Fruit fly (Drosophila melanogaster) whole organism, embryonic: ENCODE measurements around the gene CG34126.

ENCODE experiments used
- Bdp1 ChIP-seq: fragments of 200-800 bp; sonication (Bioruptor generic); optimal IDR thresholded peaks from 3 replicates; lab custom pipeline; 2016; ENCODE audit warnings: missing biosample characterization, missing genetic modification characterization
- CG10209 ChIP-seq: fragments of 200-800 bp; sonication (Bioruptor generic); optimal IDR thresholded peaks from 3 replicates; lab custom pipeline; 2017; ENCODE audit warnings: missing biosample characterization, mild to moderate bottlenecking, missing genetic modification characterization, missing genetic modification reagents
- CG1024 ChIP-seq: fragments of 200-800 bp; sonication (Bioruptor generic); IDR thresholded peaks from 2 replicates; pipeline ENCODE4 v1.3.6; 2022; ENCODE audit warnings: missing biosample characterization, missing genetic modification characterization
- CG10366 ChIP-seq: fragments of 200-800 bp; sonication (Bioruptor generic); IDR thresholded peaks from 2 replicates; pipeline ENCODE4 v1.3.6; 2022; ENCODE audit warnings: missing biosample characterization, missing genetic modification characterization
- CG11695 ChIP-seq: fragments of 200-800 bp; sonication (Bioruptor generic); IDR thresholded peaks from 3 replicates; pipeline ENCODE4 v1.3.6; 2022; ENCODE audit warnings: missing biosample characterization, missing genetic modification characterization
- CG12942 ChIP-seq: fragments of 200-800 bp; sonication (Bioruptor generic); optimal IDR thresholded peaks from 3 replicates; lab custom pipeline; 2016; ENCODE audit warnings: missing biosample characterization, missing genetic modification characterization
- CG13123 ChIP-seq: fragments of 200-800 bp; sonication (Bioruptor generic); optimal IDR thresholded peaks from 2 replicates; lab custom pipeline; 2016; ENCODE audit warnings: missing biosample characterization, missing genetic modification characterization
- CG13894 ChIP-seq: fragments of 200-800 bp; sonication (Bioruptor generic); optimal IDR thresholded peaks from 3 replicates; lab custom pipeline; 2018; ENCODE audit warnings: missing biosample characterization, mild to moderate bottlenecking, missing genetic modification characterization, moderate library complexity
- CG14050 ChIP-seq: fragments of 200-800 bp; sonication (Bioruptor generic); IDR thresholded peaks from 3 replicates; pipeline ENCODE4 v1.3.6; 2022; ENCODE audit warnings: missing biosample characterization, missing genetic modification characterization
- CG17802 ChIP-seq: fragments of 200-800 bp; sonication (Bioruptor generic); optimal IDR thresholded peaks from 2 replicates; lab custom pipeline; 2018; ENCODE audit warnings: missing biosample characterization, mild to moderate bottlenecking, missing genetic modification characterization, moderate library complexity
- CG18011 ChIP-seq: fragments of 200-800 bp; sonication (Bioruptor generic); optimal IDR thresholded peaks from 2 replicates; lab custom pipeline; 2017; ENCODE audit warnings: missing biosample characterization, missing genetic modification characterization, mild to moderate bottlenecking, moderate library complexity, missing genotype
- CG18262 ChIP-seq: fragments of 200-800 bp; optimal IDR thresholded peaks from 3 replicates; lab custom pipeline; 2019; ENCODE audit warnings: missing biosample characterization, mild to moderate bottlenecking, missing genetic modification characterization, moderate library complexity
- CG2116 ChIP-seq: fragments of 200-800 bp; sonication (Bioruptor generic); optimal IDR thresholded peaks from 3 replicates; lab custom pipeline; 2018; ENCODE audit warnings: missing biosample characterization, mild to moderate bottlenecking, missing genetic modification characterization
- CG2889 ChIP-seq: fragments of 200-800 bp; sonication (Bioruptor generic); IDR thresholded peaks from 3 replicates; pipeline ENCODE4 v1.3.6; 2022; ENCODE audit warnings: missing biosample characterization, missing genetic modification characterization
- CG30020 ChIP-seq: fragments of 200-800 bp; optimal IDR thresholded peaks from 2 replicates; lab custom pipeline; 2019; ENCODE audit warnings: missing biosample characterization, mild to moderate bottlenecking, missing genetic modification characterization, moderate library complexity
- CG30431 ChIP-seq: fragments of 200-800 bp; sonication (Bioruptor generic); optimal IDR thresholded peaks from 2 replicates; lab custom pipeline; 2017; ENCODE audit warnings: missing biosample characterization, missing genetic modification characterization
- CG32767 ChIP-seq: fragments of 200-800 bp; sonication (Bioruptor generic); IDR thresholded peaks from 2 replicates; pipeline ENCODE4 v1.3.6; 2022; ENCODE audit warnings: missing biosample characterization, missing genetic modification characterization
- CG42726 ChIP-seq: fragments of 200-800 bp; sonication (Bioruptor generic); IDR thresholded peaks from 2 replicates; pipeline ENCODE4 v1.3.6; 2022; ENCODE audit warnings: missing biosample characterization, missing genetic modification characterization; ENCODE audit not compliant: partially characterized antibody
- CG4360 ChIP-seq: fragments of 200-800 bp; sonication (Bioruptor generic); IDR thresholded peaks from 2 replicates; pipeline ENCODE4 v1.3.6; 2022; ENCODE audit warnings: missing biosample characterization, missing genetic modification characterization
- CG4404 ChIP-seq: fragments of 200-800 bp; sonication (Bioruptor generic); IDR thresholded peaks from 2 replicates; pipeline ENCODE4 v1.3.6; 2022; ENCODE audit warnings: missing biosample characterization, missing genetic modification characterization
- CG5245 ChIP-seq: fragments of 200-800 bp; sonication (Bioruptor generic); optimal IDR thresholded peaks from 3 replicates; lab custom pipeline; 2016; ENCODE audit warnings: missing biosample characterization, missing genetic modification characterization
- CG6654 ChIP-seq: fragments of 200-800 bp; sonication (Bioruptor generic); optimal IDR thresholded peaks from 2 replicates; lab custom pipeline; 2017; ENCODE audit warnings: missing biosample characterization, mild to moderate bottlenecking, missing genetic modification characterization
- CG6813 ChIP-seq: fragments of 200-800 bp; sonication (Bioruptor generic); optimal IDR thresholded peaks from 2 replicates; lab custom pipeline; 2017; ENCODE audit warnings: missing biosample characterization, missing genetic modification characterization, mild to moderate bottlenecking, moderate library complexity, missing genetic modification reagents
- CG7987 ChIP-seq: fragments of 200-800 bp; sonication (Bioruptor generic); optimal IDR thresholded peaks from 2 replicates; lab custom pipeline; 2018; ENCODE audit warnings: missing biosample characterization, mild to moderate bottlenecking, missing genetic modification characterization, moderate library complexity
- CTCF ChIP-seq: fragments of 200-800 bp; sonication (Bioruptor generic); optimal IDR thresholded peaks from 2 replicates; lab custom pipeline; 2017; ENCODE audit warnings: missing biosample characterization, mild to moderate bottlenecking, missing genetic modification characterization, moderate library complexity
- Fer1 ChIP-seq: fragments of 200-800 bp; sonication (Bioruptor generic); optimal IDR thresholded peaks from 2 replicates; lab custom pipeline; 2017; ENCODE audit warnings: missing biosample characterization, mild to moderate bottlenecking, missing genetic modification characterization
- HLH3B ChIP-seq: fragments of 200-800 bp; sonication (Bioruptor generic); IDR thresholded peaks from 2 replicates; pipeline ENCODE4 v1.3.6; 2022; ENCODE audit warnings: missing biosample characterization, missing genetic modification characterization
- HmgD ChIP-seq: fragments of 200-800 bp; sonication (Bioruptor generic); optimal IDR thresholded peaks from 3 replicates; lab custom pipeline; 2016; ENCODE audit warnings: missing biosample characterization, missing genetic modification characterization
- Hr39 ChIP-seq: fragments of >200 bp; optimal IDR thresholded peaks from 2 replicates; lab custom pipeline; 2017
- Lim3 ChIP-seq: fragments of 200-800 bp; sonication (Bioruptor generic); IDR thresholded peaks from 2 replicates; pipeline ENCODE4 v1.3.6; 2022; ENCODE audit warnings: missing biosample characterization, missing genetic modification characterization
- Myb ChIP-seq: fragments of 200-800 bp; sonication (Bioruptor generic); optimal IDR thresholded peaks from 2 replicates; lab custom pipeline; 2016; ENCODE audit warnings: missing biosample characterization, missing genetic modification characterization
- Neu2 ChIP-seq: fragments of 200-800 bp; sonication (Bioruptor generic); optimal IDR thresholded peaks from 3 replicates; lab custom pipeline; 2016; ENCODE audit warnings: missing biosample characterization, missing genetic modification characterization, borderline replicate concordance
- Sin3A ChIP-seq: fragments of >200 bp; optimal IDR thresholded peaks from 2 replicates; lab custom pipeline; 2018
- Ssrp ChIP-seq: fragments of 200-800 bp; sonication (Bioruptor generic); optimal IDR thresholded peaks from 2 replicates; lab custom pipeline; 2018; ENCODE audit warnings: missing biosample characterization, mild to moderate bottlenecking, missing genetic modification characterization, moderate library complexity
- ab ChIP-seq: fragments of 200-800 bp; sonication (Bioruptor generic); optimal IDR thresholded peaks from 2 replicates; lab custom pipeline; 2016; ENCODE audit warnings: missing biosample characterization, missing genetic modification characterization
- ase ChIP-seq: fragments of 200-800 bp; sonication (Bioruptor generic); IDR thresholded peaks from 3 replicates; pipeline ENCODE4 v1.3.6; 2022; ENCODE audit warnings: missing biosample characterization, missing genetic modification characterization
- corto ChIP-seq: fragments of 200-800 bp; sonication (Bioruptor generic); optimal IDR thresholded peaks from 2 replicates; lab custom pipeline; 2016; ENCODE audit warnings: missing biosample characterization, mild to moderate bottlenecking, missing genetic modification characterization, moderate library complexity
- dimm ChIP-seq: fragments of 200-800 bp; sonication (Bioruptor generic); IDR thresholded peaks from 2 replicates; pipeline ENCODE4 v1.3.6; 2022; ENCODE audit warnings: missing biosample characterization, missing genetic modification characterization
- disco-r ChIP-seq: fragments of 200-800 bp; sonication (Bioruptor generic); optimal IDR thresholded peaks from 2 replicates; lab custom pipeline; 2016; ENCODE audit warnings: missing biosample characterization, missing genetic modification characterization
- emc ChIP-seq: fragments of 200-800 bp; sonication (Bioruptor generic); optimal IDR thresholded peaks from 2 replicates; lab custom pipeline; 2016; ENCODE audit warnings: missing biosample characterization, missing genetic modification characterization
- gsb ChIP-seq: fragments of 200-800 bp; sonication (Bioruptor generic); IDR thresholded peaks from 2 replicates; pipeline ENCODE4 v1.3.6; 2022; ENCODE audit warnings: missing biosample characterization, missing genetic modification characterization
- kay ChIP-seq: fragments of 200-800 bp; sonication (Bioruptor generic); optimal IDR thresholded peaks from 2 replicates; lab custom pipeline; 2016; ENCODE audit warnings: missing biosample characterization, missing genetic modification characterization
- lov ChIP-seq, 2 experiments: fragments of 200-800 bp in 1 of 2; fragments of >200 bp in 1 of 2; sonication (Bioruptor generic) in 1 of 2; IDR thresholded peaks in 1 of 2; optimal IDR thresholded peaks in 1 of 2; 2 replicates in 1 of 2; 3 replicates in 1 of 2; pipeline versions ENCODE4 v1.3.6 to Lab custom; 2017 to 2022; ENCODE audit warnings: missing biosample characterization in 1 of 2, missing genetic modification characterization in 1 of 2
- mld ChIP-seq: fragments of 200-800 bp; sonication (Bioruptor generic); IDR thresholded peaks from 3 replicates; pipeline ENCODE4 v1.3.6; 2022; ENCODE audit warnings: missing biosample characterization, missing genetic modification characterization; ENCODE audit not compliant: partially characterized antibody
- nerfin-1 ChIP-seq: fragments of 200-800 bp; sonication (Bioruptor generic); optimal IDR thresholded peaks from 3 replicates; lab custom pipeline; 2019; ENCODE audit warnings: missing biosample characterization, mild to moderate bottlenecking, missing genetic modification characterization, moderate library complexity
- nerfin-2 ChIP-seq: fragments of 200-800 bp; sonication (Bioruptor generic); IDR thresholded peaks from 2 replicates; pipeline ENCODE4 v1.3.6; 2022; ENCODE audit warnings: missing biosample characterization, missing genetic modification characterization; ENCODE audit not compliant: partially characterized antibody
- scrt ChIP-seq: fragments of 200-800 bp; sonication (Bioruptor generic); optimal IDR thresholded peaks from 2 replicates; lab custom pipeline; 2018; ENCODE audit warnings: missing biosample characterization, mild to moderate bottlenecking, missing genetic modification characterization, moderate library complexity
- sd ChIP-seq: fragments of 200-800 bp; sonication (Bioruptor generic); optimal IDR thresholded peaks from 3 replicates; lab custom pipeline; 2018; ENCODE audit warnings: missing biosample characterization, mild to moderate bottlenecking, missing genetic modification characterization, moderate library complexity
- seq ChIP-seq: fragments of 200-800 bp; sonication (Bioruptor generic); IDR thresholded peaks from 2 replicates; pipeline ENCODE4 v1.3.6; 2022; ENCODE audit warnings: missing biosample characterization, missing genetic modification characterization
- sqz ChIP-seq: fragments of 200-800 bp; sonication (Bioruptor generic); optimal IDR thresholded peaks from 3 replicates; lab custom pipeline; 2018; ENCODE audit warnings: missing biosample characterization, mild to moderate bottlenecking, missing genetic modification characterization

Gene CG34126

dm6 chr2L:5004677-5005463, 23.5 kb downstream of the CG34126 start (continued):
- peak; percentile 84 for TF ChIP-seq CG12942 (GFP tag; lab: Kevin White, UChicago)
- peak; percentile 89 for TF ChIP-seq CG7987 (GFP tag; lab: Kevin White, UChicago)
- peak; percentile 91 for TF ChIP-seq CG5245 (GFP tag; lab: Kevin White, UChicago)
- peak; percentile 87 for TF ChIP-seq kay (GFP tag; lab: Kevin White, UChicago)
- TF ChIP-seq ab (GFP tag; lab: Kevin White, UChicago): peak; percentile 85
- peak; percentile 87 for TF ChIP-seq CG30431 (GFP tag; lab: Kevin White, UChicago)
- peak; percentile 80 for TF ChIP-seq sd (tag; lab: Kevin White, UChicago)
- TF ChIP-seq lov (optimal IDR thresholded peaks at IDR 0.05; lab: Kevin White, UChicago): no peak
- TF ChIP-seq lov (GFP tag; IDR thresholded peaks at IDR 0.05; lab: Robert Waterston, UW): peak; percentile 91
- TF ChIP-seq Ssrp (tag; lab: Kevin White, UChicago): peak; percentile 89
- TF ChIP-seq mld (GFP tag; lab: Robert Waterston, UW): no peak
- peak; percentile 96 for TF ChIP-seq seq (GFP tag; lab: Robert Waterston, UW)
- peak; percentile 93 for TF ChIP-seq scrt
- no peak for TF ChIP-seq nerfin-2 (GFP tag; lab: Robert Waterston, UW)
- TF ChIP-seq emc (GFP tag; lab: Kevin White, UChicago): peak; percentile 89
- peak; percentile 61 for TF ChIP-seq CG30020 (tag; lab: Kevin White, UChicago)
- TF ChIP-seq CG10366: peak; percentile 95
- TF ChIP-seq CG42726 (GFP tag; lab: Robert Waterston, UW): no peak
- TF ChIP-seq CG18262 (tag; lab: Kevin White, UChicago): peak; percentile 90
- peak; percentile 33 for TF ChIP-seq CTCF
- TF ChIP-seq CG4360: peak; percentile 63
- peak; percentile 90 for TF ChIP-seq dimm (GFP tag; lab: Robert Waterston, UW)
- peak; percentile 43 for TF ChIP-seq corto
- TF ChIP-seq gsb (GFP tag; lab: Robert Waterston, UW): peak; percentile 91
- TF ChIP-seq ase (GFP tag; lab: Robert Waterston, UW): peak; percentile 94
- peak; percentile 86 for TF ChIP-seq nerfin-1 (tag; lab: Kevin White, UChicago)
- TF ChIP-seq CG2889: peak; percentile 91
- TF ChIP-seq disco-r (GFP tag; lab: Kevin White, UChicago): peak; percentile 86
- peak; percentile 82 for TF ChIP-seq CG18011 (GFP tag; lab: Kevin White, UChicago)
- TF ChIP-seq CG6654 (GFP tag; lab: Kevin White, UChicago): peak; percentile 76
- TF ChIP-seq CG2116 (GFP tag; lab: Kevin White, UChicago): peak; percentile 57
- peak; percentile 93 for TF ChIP-seq CG32767 (GFP tag; lab: Robert Waterston, UW)
- TF ChIP-seq sqz (GFP tag; lab: Kevin White, UChicago): peak; percentile 81
- peak; percentile 59 for TF ChIP-seq Neu2
- TF ChIP-seq Bdp1 (GFP tag; lab: Kevin White, UChicago): peak; percentile 89
- peak; percentile 92 for TF ChIP-seq HmgD (GFP tag; lab: Kevin White, UChicago)
- peak; percentile 80 for TF ChIP-seq CG13123 (GFP tag; lab: Kevin White, UChicago)
- TF ChIP-seq CG13894 (tag; lab: Kevin White, UChicago): peak; percentile 98
- TF ChIP-seq CG4404 (GFP tag; lab: Robert Waterston, UW): peak; percentile 93
- TF ChIP-seq Myb (GFP tag; lab: Kevin White, UChicago): peak; percentile 83
- TF ChIP-seq CG14050 (GFP tag; lab: Robert Waterston, UW): peak; percentile 92
- TF ChIP-seq CG17802: peak; percentile 72
- TF ChIP-seq Fer1 (GFP tag; lab: Kevin White, UChicago): peak; percentile 98
- TF ChIP-seq Hr39 (lab: Kevin White, UChicago): no peak
- peak; percentile 87 for TF ChIP-seq CG1024 (GFP tag; lab: Robert Waterston, UW)
- peak; percentile 93 for TF ChIP-seq CG10209 (GFP tag; lab: Kevin White, UChicago)
- TF ChIP-seq CG11695 (GFP tag; lab: Robert Waterston, UW): peak; percentile 96
- peak; percentile 97 for TF ChIP-seq HLH3B
- TF ChIP-seq Lim3 (GFP tag; lab: Robert Waterston, UW): peak; percentile 84
- peak; percentile 94 for TF ChIP-seq CG6813
- no peak for TF ChIP-seq Sin3A (lab: Kevin White, UChicago)
